Fruit fly (Drosophila melanogaster) whole organism, embryonic: ENCODE measurements around the gene Eig71Ec.

Source experiments
- B-H2 ChIP-seq: fragments of 200-800 bp; sonication (Bioruptor generic); optimal IDR thresholded peaks from 2 replicates; lab custom pipeline; 2018; ENCODE audit warnings: missing biosample characterization, mild to moderate bottlenecking, missing genetic modification characterization
- BtbVII ChIP-seq: fragments of 200-800 bp; sonication (Bioruptor generic); optimal IDR thresholded peaks from 3 replicates; lab custom pipeline; 2017; ENCODE audit warnings: missing biosample characterization, mild to moderate bottlenecking, missing genetic modification characterization
- CG12219 ChIP-seq: fragments of 200-800 bp; sonication (Bioruptor generic); optimal IDR thresholded peaks from 3 replicates; lab custom pipeline; 2018; ENCODE audit warnings: missing biosample characterization, mild to moderate bottlenecking, missing genetic modification characterization
- CG13287 ChIP-seq: fragments of 200-800 bp; sonication (Bioruptor generic); IDR thresholded peaks from 2 replicates; pipeline ENCODE4 v1.3.6; 2022; ENCODE audit warnings: missing biosample characterization, missing genetic modification characterization; ENCODE audit not compliant: partially characterized antibody
- CG15269 ChIP-seq: fragments of 200-800 bp; sonication (Bioruptor generic); optimal IDR thresholded peaks from 2 replicates; lab custom pipeline; 2018; ENCODE audit warnings: missing biosample characterization, mild to moderate bottlenecking, missing genetic modification characterization, moderate library complexity
- CG2199 ChIP-seq: fragments of 200-800 bp; sonication (Bioruptor generic); IDR thresholded peaks from 3 replicates; pipeline ENCODE4 v1.3.6; 2022; ENCODE audit warnings: missing biosample characterization, missing genetic modification characterization
- CG2202 ChIP-seq: fragments of 200-800 bp; sonication (Bioruptor generic); optimal IDR thresholded peaks from 2 replicates; lab custom pipeline; 2018; ENCODE audit warnings: missing biosample characterization, mild to moderate bottlenecking, missing genetic modification characterization
- CG2678 ChIP-seq: fragments of 200-800 bp; sonication (Bioruptor generic); optimal IDR thresholded peaks from 3 replicates; lab custom pipeline; 2019; ENCODE audit warnings: missing biosample characterization, mild to moderate bottlenecking, missing genetic modification characterization, moderate library complexity
- CG2875 ChIP-seq: fragments of 200-800 bp; sonication (Bioruptor generic); optimal IDR thresholded peaks from 2 replicates; lab custom pipeline; 2017; ENCODE audit warnings: missing biosample characterization, mild to moderate bottlenecking, missing genetic modification characterization, missing genetic modification reagents
- CG3163 ChIP-seq: fragments of 200-800 bp; sonication (Bioruptor generic); optimal IDR thresholded peaks from 3 replicates; lab custom pipeline; 2016; ENCODE audit warnings: missing biosample characterization, missing genetic modification characterization
- CG32767 ChIP-seq: fragments of 200-800 bp; sonication (Bioruptor generic); IDR thresholded peaks from 2 replicates; pipeline ENCODE4 v1.3.6; 2022; ENCODE audit warnings: missing biosample characterization, missing genetic modification characterization
- CG33213 ChIP-seq: fragments of 200-800 bp; sonication (Bioruptor generic); optimal IDR thresholded peaks from 3 replicates; lab custom pipeline; 2016; ENCODE audit warnings: missing biosample characterization, missing genetic modification characterization
- CG3407 ChIP-seq: fragments of 200-800 bp; sonication (Bioruptor generic); optimal IDR thresholded peaks from 2 replicates; lab custom pipeline; 2018; ENCODE audit warnings: missing biosample characterization, mild to moderate bottlenecking, missing genetic modification characterization
- CG34422 ChIP-seq: fragments of 200-800 bp; sonication (Bioruptor generic); IDR thresholded peaks from 3 replicates; pipeline ENCODE4 v1.3.6; 2022; ENCODE audit warnings: missing biosample characterization, missing genetic modification characterization
- CG4360 ChIP-seq: fragments of 200-800 bp; sonication (Bioruptor generic); IDR thresholded peaks from 2 replicates; pipeline ENCODE4 v1.3.6; 2022; ENCODE audit warnings: missing biosample characterization, missing genetic modification characterization
- CG4707 ChIP-seq: fragments of 200-800 bp; sonication (Bioruptor generic); optimal IDR thresholded peaks from 2 replicates; lab custom pipeline; 2018; ENCODE audit warnings: missing biosample characterization, mild to moderate bottlenecking, missing genetic modification characterization, moderate library complexity
- CG4820 ChIP-seq: fragments of 200-800 bp; sonication (Bioruptor generic); optimal IDR thresholded peaks from 3 replicates; lab custom pipeline; 2016; ENCODE audit warnings: missing biosample characterization, missing genetic modification characterization
- CG7271 ChIP-seq: fragments of 200-800 bp; sonication (Bioruptor generic); optimal IDR thresholded peaks from 2 replicates; lab custom pipeline; 2018; ENCODE audit warnings: missing biosample characterization, mild to moderate bottlenecking, missing genetic modification characterization, moderate library complexity
- CG7556 ChIP-seq: fragments of 200-800 bp; sonication (Bioruptor generic); optimal IDR thresholded peaks from 2 replicates; lab custom pipeline; 2017; ENCODE audit warnings: missing biosample characterization, mild to moderate bottlenecking, missing genetic modification characterization
- CG8281 ChIP-seq: fragments of 200-800 bp; sonication (Bioruptor generic); optimal IDR thresholded peaks from 2 replicates; lab custom pipeline; 2018; ENCODE audit warnings: missing biosample characterization, mild to moderate bottlenecking, missing genetic modification characterization, moderate library complexity
- CG9215 ChIP-seq: fragments of 200-800 bp; sonication (Bioruptor generic); IDR thresholded peaks from 2 replicates; pipeline ENCODE4 v1.3.6; 2022; ENCODE audit warnings: missing biosample characterization, missing genetic modification characterization
- CrebB ChIP-seq: fragments of 200-800 bp; sonication (Bioruptor generic); optimal IDR thresholded peaks from 3 replicates; lab custom pipeline; 2018; ENCODE audit warnings: missing biosample characterization, mild to moderate bottlenecking, missing genetic modification characterization
- D19A ChIP-seq: fragments of 200-800 bp; optimal IDR thresholded peaks from 3 replicates; lab custom pipeline; 2019; ENCODE audit warnings: missing biosample characterization, mild to moderate bottlenecking, missing genetic modification characterization, moderate library complexity
- Dfd ChIP-seq, 2 experiments: fragments of >200 bp; optimal IDR thresholded peaks; 2 replicates each; lab custom pipeline; 2017; ENCODE audit warnings: missing biosample characterization in 2 of 2, missing genetic modification characterization in 2 of 2
- HmgD ChIP-seq: fragments of 200-800 bp; sonication (Bioruptor generic); optimal IDR thresholded peaks from 3 replicates; lab custom pipeline; 2016; ENCODE audit warnings: missing biosample characterization, missing genetic modification characterization
- Hr51 ChIP-seq, 2 experiments: fragments of 200-800 bp; sonication (Bioruptor generic); optimal IDR thresholded peaks; 2 replicates in 1 of 2; 3 replicates in 1 of 2; lab custom pipeline; 2016 to 2018; ENCODE audit warnings: missing biosample characterization in 2 of 2, missing genetic modification characterization in 2 of 2, mild to moderate bottlenecking in 1 of 2, moderate library complexity in 1 of 2
- Hr78 ChIP-seq, 2 experiments: fragments of 200-800 bp in 1 of 2; fragments of >200 bp in 1 of 2; sonication (Bioruptor generic) in 1 of 2; optimal IDR thresholded peaks; 2 replicates each; lab custom pipeline; 2017 to 2019; ENCODE audit warnings: missing biosample characterization in 2 of 2, missing genetic modification characterization in 2 of 2, mild to moderate bottlenecking in 1 of 2, moderate library complexity in 1 of 2
- Hsf ChIP-seq: fragments of 200-800 bp; sonication (Bioruptor generic); optimal IDR thresholded peaks from 3 replicates; lab custom pipeline; 2016; ENCODE audit warnings: missing biosample characterization, missing genetic modification characterization
- Kr ChIP-seq: fragments of 200-800 bp; sonication (Bioruptor generic); optimal IDR thresholded peaks from 2 replicates; lab custom pipeline; 2017; ENCODE audit warnings: missing biosample characterization, mild to moderate bottlenecking, missing genetic modification characterization
- Nf-YC ChIP-seq: fragments of 200-800 bp; optimal IDR thresholded peaks from 3 replicates; lab custom pipeline; 2019; ENCODE audit warnings: missing biosample characterization, mild to moderate bottlenecking, missing genetic modification characterization, moderate library complexity
- Tbp ChIP-seq: fragments of >200 bp; optimal IDR thresholded peaks from 2 replicates; lab custom pipeline; 2018; ENCODE audit warnings: missing biosample characterization, missing genetic modification characterization
- Trl ChIP-seq, 3 experiments: fragments of >200 bp in 2 of 3; fragments of 200-800 bp in 1 of 3; sonication (Bioruptor generic) in 1 of 3; optimal IDR thresholded peaks; 2 replicates in 1 of 3; 3 replicates in 2 of 3; lab custom pipeline; 2016 to 2017; ENCODE audit warnings: missing biosample characterization in 1 of 3, missing genetic modification characterization in 1 of 3
- ab ChIP-seq: fragments of 200-800 bp; sonication (Bioruptor generic); optimal IDR thresholded peaks from 2 replicates; lab custom pipeline; 2016; ENCODE audit warnings: missing biosample characterization, missing genetic modification characterization
- abd-A ChIP-seq: fragments of 200-800 bp; sonication (Bioruptor generic); optimal IDR thresholded peaks from 3 replicates; lab custom pipeline; 2019; ENCODE audit warnings: missing biosample characterization, mild to moderate bottlenecking, missing genetic modification characterization, moderate library complexity
- br ChIP-seq: fragments of >200 bp; optimal IDR thresholded peaks from 2 replicates; lab custom pipeline; 2017
- cg ChIP-seq: fragments of 200-800 bp; sonication (Bioruptor generic); optimal IDR thresholded peaks from 3 replicates; lab custom pipeline; 2019; ENCODE audit warnings: missing biosample characterization, mild to moderate bottlenecking, missing genetic modification characterization, moderate library complexity
- dati ChIP-seq: fragments of 200-800 bp; sonication (Bioruptor generic); IDR thresholded peaks from 2 replicates; pipeline ENCODE4 v1.3.6; 2022; ENCODE audit warnings: missing biosample characterization, missing genetic modification characterization
- disco-r ChIP-seq: fragments of 200-800 bp; sonication (Bioruptor generic); optimal IDR thresholded peaks from 2 replicates; lab custom pipeline; 2016; ENCODE audit warnings: missing biosample characterization, missing genetic modification characterization
- dm ChIP-seq: fragments of 200-800 bp; sonication (Bioruptor generic); optimal IDR thresholded peaks from 3 replicates; lab custom pipeline; 2016; ENCODE audit warnings: missing biosample characterization, missing genetic modification characterization
- dpn ChIP-seq, 2 experiments: fragments of 200-800 bp; sonication (Bioruptor generic); optimal IDR thresholded peaks; 3 replicates each; lab custom pipeline; 2016; ENCODE audit warnings: missing biosample characterization in 2 of 2, missing genetic modification characterization in 2 of 2
- eyg ChIP-seq: fragments of 200-800 bp; sonication (Bioruptor generic); optimal IDR thresholded peaks from 3 replicates; lab custom pipeline; 2016; ENCODE audit warnings: missing biosample characterization, missing genetic modification characterization
- h ChIP-seq: fragments of >200 bp; optimal IDR thresholded peaks from 2 replicates; lab custom pipeline; 2017
- ken ChIP-seq: fragments of 200-800 bp; sonication (Bioruptor generic); IDR thresholded peaks from 3 replicates; pipeline ENCODE4 v1.3.6; 2022; ENCODE audit warnings: missing biosample characterization, missing genetic modification characterization
- lilli ChIP-seq: fragments of 200-800 bp; sonication (Bioruptor generic); optimal IDR thresholded peaks from 3 replicates; lab custom pipeline; 2016; ENCODE audit warnings: missing biosample characterization, missing genetic modification characterization
- maf-S ChIP-seq: fragments of 200-800 bp; sonication (Bioruptor generic); optimal IDR thresholded peaks from 2 replicates; lab custom pipeline; 2016; ENCODE audit warnings: missing biosample characterization, missing genetic modification characterization
- prd ChIP-seq, 3 experiments: fragments of >200 bp in 2 of 3; fragments of 200-800 bp in 1 of 3; sonication (Bioruptor generic) in 1 of 3; optimal IDR thresholded peaks in 2 of 3; IDR thresholded peaks in 1 of 3; 2 replicates in 2 of 3; 3 replicates in 1 of 3; pipeline versions ENCODE4 v1.3.6 to Lab custom; 2017 to 2022; ENCODE audit warnings: missing biosample characterization in 1 of 3, missing genetic modification characterization in 1 of 3
- sima ChIP-seq: fragments of 200-800 bp; sonication (Bioruptor generic); optimal IDR thresholded peaks from 2 replicates; lab custom pipeline; 2016; ENCODE audit warnings: missing biosample characterization, missing genetic modification characterization
- stc ChIP-seq: fragments of 200-800 bp; sonication (Bioruptor generic); IDR thresholded peaks from 2 replicates; pipeline ENCODE4 v1.3.6; 2022; ENCODE audit warnings: missing biosample characterization, missing genetic modification characterization

Gene Eig71Ec

dm6 chr3L:15634368-15635075, 17.5 kb downstream of the Eig71Ec start (continued):
- TF ChIP-seq D19A (tag; lab: Kevin White, UChicago) (no peak), CG4360 (GFP tag; lab: Robert Waterston, UW) (no peak), Kr (GFP tag; lab: Kevin White, UChicago) (no peak), CG13287 (no peak), CG2875 (GFP tag; lab: Kevin White, UChicago) (no peak), dm (no peak), CG2199 (GFP tag; lab: Robert Waterston, UW) (no peak), abd-A (tag; lab: Kevin White, UChicago) (no peak), CG4707 (GFP tag; lab: Kevin White, UChicago) (no peak), Hr78 (GFP tag; optimal IDR thresholded peaks at IDR 0.05; lab: Kevin White, UChicago) (no peak), CG2202 (tag; lab: Kevin White, UChicago) (no peak), B-H2 (no peak), HmgD (GFP tag; lab: Kevin White, UChicago) (no peak), Nf-YC (tag; lab: Kevin White, UChicago) (peak; percentile 17), CG9215 (GFP tag; lab: Robert Waterston, UW) (no peak), cg (no peak), CG3163 (no peak), Trl (optimal IDR thresholded peaks at IDR 0.05; lab: Kevin White, UChicago) (no peak), Trl (GFP tag; optimal IDR thresholded peaks at IDR 0.05; lab: Kevin White, UChicago) (no peak), CG7556 (peak; percentile 21), ab (GFP tag; lab: Kevin White, UChicago) (no peak), h (lab: Kevin White, UChicago) (no peak), CG12219 (GFP tag; lab: Kevin White, UChicago) (no peak), Hr51 (GFP tag; optimal IDR thresholded peaks at IDR 0.05; lab: Kevin White, UChicago) (peak in 1 of 2 experiments; percentile 29), br (lab: Kevin White, UChicago) (no peak), dpn (GFP tag; optimal IDR thresholded peaks at IDR 0.05; lab: Kevin White, UChicago) (no peak), Hsf (GFP tag; lab: Kevin White, UChicago) (no peak), BtbVII (GFP tag; lab: Kevin White, UChicago) (no peak), disco-r (GFP tag; lab: Kevin White, UChicago) (no peak), ken (no peak), CG33213 (GFP tag; lab: Kevin White, UChicago) (no peak), lilli (GFP tag; lab: Kevin White, UChicago) (no peak), CrebB (tag; lab: Kevin White, UChicago) (no peak), sima (no peak), CG8281 (tag; lab: Kevin White, UChicago) (peak; percentile 99), CG34422 (GFP tag; lab: Robert Waterston, UW) (no peak), stc (GFP tag; lab: Robert Waterston, UW) (no peak), Tbp (no peak), eyg (GFP tag; lab: Kevin White, UChicago) (no peak), CG4820 (no peak), CG2678 (tag; lab: Kevin White, UChicago) (peak; percentile 57), maf-S (no peak), CG15269 (tag; lab: Kevin White, UChicago) (peak; percentile 13), CG32767 (GFP tag; lab: Robert Waterston, UW) (no peak), dati (no peak), Dfd (GFP tag; optimal IDR thresholded peaks at IDR 0.05; lab: Kevin White, UChicago) (no peak), CG7271 (tag; lab: Kevin White, UChicago) (no peak), CG3407 (GFP tag; lab: Kevin White, UChicago) (no peak), prd (optimal IDR thresholded peaks at IDR 0.05; lab: Kevin White, UChicago) (no peak), prd (GFP tag; IDR thresholded peaks at IDR 0.05; lab: Robert Waterston, UW) (no peak)
